Fruit fly (Drosophila melanogaster) whole organism, embryonic: ENCODE results near the gene Hr38.

Source experiments
- Aef1 ChIP-seq: fragments of 200-800 bp; sonication (Bioruptor generic); IDR thresholded peaks from 3 replicates; pipeline ENCODE4 v1.3.6; 2022; ENCODE audit warnings: missing biosample characterization, missing genetic modification characterization
- BtbVII ChIP-seq: fragments of 200-800 bp; sonication (Bioruptor generic); optimal IDR thresholded peaks from 3 replicates; lab custom pipeline; 2017; ENCODE audit warnings: missing biosample characterization, mild to moderate bottlenecking, missing genetic modification characterization
- CG10366 ChIP-seq: fragments of 200-800 bp; sonication (Bioruptor generic); IDR thresholded peaks from 2 replicates; pipeline ENCODE4 v1.3.6; 2022; ENCODE audit warnings: missing biosample characterization, missing genetic modification characterization
- CG11085 ChIP-seq: fragments of 200-800 bp; sonication (Bioruptor generic); IDR thresholded peaks from 2 replicates; pipeline ENCODE4 v1.3.6; 2022; ENCODE audit warnings: missing biosample characterization, missing genetic modification characterization
- CG11247 ChIP-seq: fragments of 200-800 bp; sonication (Bioruptor generic); IDR thresholded peaks from 2 replicates; pipeline ENCODE4 v1.3.6; 2022; ENCODE audit warnings: missing biosample characterization, missing genetic modification characterization
- CG12391 ChIP-seq: fragments of 200-800 bp; sonication (Bioruptor generic); optimal IDR thresholded peaks from 3 replicates; lab custom pipeline; 2018; ENCODE audit warnings: missing biosample characterization, mild to moderate bottlenecking, missing genetic modification characterization, moderate library complexity
- CG12769 ChIP-seq: fragments of 200-800 bp; sonication (Bioruptor generic); optimal IDR thresholded peaks from 2 replicates; lab custom pipeline; 2019; ENCODE audit warnings: missing biosample characterization, mild to moderate bottlenecking, missing genetic modification characterization, moderate library complexity
- CG13287 ChIP-seq: fragments of 200-800 bp; sonication (Bioruptor generic); IDR thresholded peaks from 2 replicates; pipeline ENCODE4 v1.3.6; 2022; ENCODE audit warnings: missing biosample characterization, missing genetic modification characterization; ENCODE audit not compliant: partially characterized antibody
- CG15601 ChIP-seq: fragments of 200-800 bp; sonication (Bioruptor generic); optimal IDR thresholded peaks from 3 replicates; lab custom pipeline; 2019; ENCODE audit warnings: missing biosample characterization, mild to moderate bottlenecking, missing genetic modification characterization, moderate library complexity
- CG1792 ChIP-seq: fragments of 200-800 bp; sonication (Bioruptor generic); optimal IDR thresholded peaks from 2 replicates; lab custom pipeline; 2016; ENCODE audit warnings: missing biosample characterization, missing genetic modification characterization
- CG2116 ChIP-seq: fragments of 200-800 bp; sonication (Bioruptor generic); optimal IDR thresholded peaks from 3 replicates; lab custom pipeline; 2018; ENCODE audit warnings: missing biosample characterization, mild to moderate bottlenecking, missing genetic modification characterization
- CG3065 ChIP-seq: fragments of 200-800 bp; sonication (Bioruptor generic); optimal IDR thresholded peaks from 2 replicates; lab custom pipeline; 2016; ENCODE audit warnings: missing biosample characterization, missing genetic modification characterization
- CG42726 ChIP-seq: fragments of 200-800 bp; sonication (Bioruptor generic); IDR thresholded peaks from 2 replicates; pipeline ENCODE4 v1.3.6; 2022; ENCODE audit warnings: missing biosample characterization, missing genetic modification characterization; ENCODE audit not compliant: partially characterized antibody
- CG4707 ChIP-seq: fragments of 200-800 bp; sonication (Bioruptor generic); optimal IDR thresholded peaks from 2 replicates; lab custom pipeline; 2018; ENCODE audit warnings: missing biosample characterization, mild to moderate bottlenecking, missing genetic modification characterization, moderate library complexity
- CG6689 ChIP-seq: fragments of 200-800 bp; sonication (Bioruptor generic); IDR thresholded peaks from 2 replicates; pipeline ENCODE4 v1.3.6; 2022; ENCODE audit warnings: missing biosample characterization, missing genetic modification characterization
- CG6765 ChIP-seq: fragments of 200-800 bp; sonication (Bioruptor generic); optimal IDR thresholded peaks from 3 replicates; lab custom pipeline; 2017; ENCODE audit warnings: missing biosample characterization, mild to moderate bottlenecking, missing genetic modification characterization
- CG6791 ChIP-seq: fragments of 200-800 bp; sonication (Bioruptor generic); IDR thresholded peaks from 3 replicates; pipeline ENCODE4 v1.3.6; 2022; ENCODE audit warnings: missing biosample characterization, missing genetic modification characterization; ENCODE audit not compliant: partially characterized antibody
- CG8281 ChIP-seq: fragments of 200-800 bp; sonication (Bioruptor generic); optimal IDR thresholded peaks from 2 replicates; lab custom pipeline; 2018; ENCODE audit warnings: missing biosample characterization, mild to moderate bottlenecking, missing genetic modification characterization, moderate library complexity
- CG9817 ChIP-seq: fragments of 200-800 bp; sonication (Bioruptor generic); optimal IDR thresholded peaks from 2 replicates; lab custom pipeline; 2018; ENCODE audit warnings: missing biosample characterization, mild to moderate bottlenecking, missing genetic modification characterization, moderate library complexity
- Dad ChIP-seq: fragments of 200-800 bp; sonication (Bioruptor generic); optimal IDR thresholded peaks from 3 replicates; lab custom pipeline; 2016; ENCODE audit warnings: missing biosample characterization, missing genetic modification characterization
- Dll ChIP-seq: fragments of 200-800 bp; sonication (Bioruptor generic); IDR thresholded peaks from 4 replicates; pipeline ENCODE4 v1.3.6; 2022; ENCODE audit warnings: missing biosample characterization, missing genetic modification characterization; ENCODE audit not compliant: partially characterized antibody
- Dref ChIP-seq: fragments of 200-800 bp; sonication (Bioruptor generic); IDR thresholded peaks from 2 replicates; pipeline ENCODE4 v1.3.6; 2022; ENCODE audit warnings: missing biosample characterization, missing genetic modification characterization
- Ets97D ChIP-seq: fragments of 200-800 bp; sonication (Bioruptor generic); optimal IDR thresholded peaks from 3 replicates; lab custom pipeline; 2016; ENCODE audit warnings: missing biosample characterization, missing genetic modification characterization
- Fer1 ChIP-seq: fragments of 200-800 bp; sonication (Bioruptor generic); optimal IDR thresholded peaks from 2 replicates; lab custom pipeline; 2017; ENCODE audit warnings: missing biosample characterization, mild to moderate bottlenecking, missing genetic modification characterization
- Meics ChIP-seq: fragments of 200-800 bp; sonication (Bioruptor generic); optimal IDR thresholded peaks from 2 replicates; lab custom pipeline; 2017; ENCODE audit warnings: missing biosample characterization, mild to moderate bottlenecking, missing genetic modification characterization
- NC2β ChIP-seq: fragments of 200-800 bp; sonication (Bioruptor generic); optimal IDR thresholded peaks from 2 replicates; lab custom pipeline; 2016; ENCODE audit warnings: missing biosample characterization, missing genetic modification characterization
- NK7.1 ChIP-seq: fragments of 200-800 bp; sonication (Bioruptor generic); optimal IDR thresholded peaks from 3 replicates; lab custom pipeline; 2016; ENCODE audit warnings: missing biosample characterization, missing genetic modification characterization
- TFAM ChIP-seq: fragments of 200-800 bp; sonication (Bioruptor generic); optimal IDR thresholded peaks from 2 replicates; lab custom pipeline; 2017; ENCODE audit warnings: missing biosample characterization, missing genetic modification characterization, inconsistent platforms
- Vsx1 ChIP-seq: fragments of 200-800 bp; sonication (Bioruptor generic); optimal IDR thresholded peaks from 2 replicates; lab custom pipeline; 2017; ENCODE audit warnings: missing biosample characterization, mild to moderate bottlenecking, missing genetic modification characterization, missing genetic modification reagents
- YL-1 ChIP-seq: fragments of 200-800 bp; sonication (Bioruptor generic); optimal IDR thresholded peaks from 3 replicates; lab custom pipeline; 2017; ENCODE audit warnings: missing biosample characterization, mild to moderate bottlenecking, missing genetic modification characterization
- abd-A ChIP-seq: fragments of 200-800 bp; sonication (Bioruptor generic); optimal IDR thresholded peaks from 3 replicates; lab custom pipeline; 2019; ENCODE audit warnings: missing biosample characterization, mild to moderate bottlenecking, missing genetic modification characterization, moderate library complexity
- amos ChIP-seq: fragments of 200-800 bp; sonication (Bioruptor generic); IDR thresholded peaks from 2 replicates; pipeline ENCODE4 v1.3.6; 2022; ENCODE audit warnings: missing biosample characterization, missing genetic modification characterization; ENCODE audit not compliant: partially characterized antibody
- ap ChIP-seq: fragments of 200-800 bp; sonication (Bioruptor generic); IDR thresholded peaks from 2 replicates; pipeline ENCODE4 v1.3.6; 2022; ENCODE audit warnings: missing biosample characterization, missing genetic modification characterization
- crp ChIP-seq, 2 experiments: fragments of 200-800 bp; sonication (Bioruptor generic); optimal IDR thresholded peaks; 2 replicates in 1 of 2; 3 replicates in 1 of 2; lab custom pipeline; 2017; ENCODE audit warnings: missing biosample characterization in 2 of 2, missing genetic modification characterization in 2 of 2, mild to moderate bottlenecking in 1 of 2, moderate library complexity in 1 of 2
- fd3F ChIP-seq: fragments of 200-800 bp; sonication (Bioruptor generic); optimal IDR thresholded peaks from 2 replicates; lab custom pipeline; 2018; ENCODE audit warnings: missing biosample characterization, mild to moderate bottlenecking, missing genetic modification characterization, moderate library complexity
- fd96Cb ChIP-seq: fragments of 200-800 bp; sonication (Bioruptor generic); optimal IDR thresholded peaks from 2 replicates; lab custom pipeline; 2018; ENCODE audit warnings: missing biosample characterization, mild to moderate bottlenecking, missing genetic modification characterization, moderate library complexity
- gce ChIP-seq: fragments of 200-800 bp; sonication (Bioruptor generic); IDR thresholded peaks from 3 replicates; pipeline ENCODE4 v1.3.6; 2022; ENCODE audit warnings: missing biosample characterization, missing genetic modification characterization
- ham ChIP-seq: fragments of 200-800 bp; sonication (Bioruptor generic); IDR thresholded peaks from 2 replicates; pipeline ENCODE4 v1.3.6; 2022; ENCODE audit warnings: missing biosample characterization, missing genetic modification characterization
- hbn ChIP-seq: fragments of 200-800 bp; sonication (Bioruptor generic); IDR thresholded peaks from 2 replicates; pipeline ENCODE4 v1.3.6; 2022; ENCODE audit warnings: missing biosample characterization, missing genetic modification characterization; ENCODE audit not compliant: partially characterized antibody
- hth ChIP-seq: fragments of >200 bp; optimal IDR thresholded peaks from 2 replicates; lab custom pipeline; 2017; ENCODE audit warnings: inconsistent platforms
- insv ChIP-seq, 2 experiments: fragments of 200-800 bp; sonication (Bioruptor generic); optimal IDR thresholded peaks; 3 replicates each; lab custom pipeline; 2016 to 2018; ENCODE audit warnings: missing biosample characterization in 2 of 2, missing genetic modification characterization in 2 of 2
- lbe ChIP-seq: fragments of 200-800 bp; sonication (Bioruptor generic); optimal IDR thresholded peaks from 2 replicates; lab custom pipeline; 2016; ENCODE audit warnings: missing biosample characterization, mild to moderate bottlenecking, missing genetic modification characterization
- mirr ChIP-seq: fragments of 200-800 bp; sonication (Bioruptor generic); optimal IDR thresholded peaks from 3 replicates; lab custom pipeline; 2018; ENCODE audit warnings: missing biosample characterization, mild to moderate bottlenecking, missing genetic modification characterization
- nerfin-1 ChIP-seq: fragments of 200-800 bp; sonication (Bioruptor generic); optimal IDR thresholded peaks from 3 replicates; lab custom pipeline; 2019; ENCODE audit warnings: missing biosample characterization, mild to moderate bottlenecking, missing genetic modification characterization, moderate library complexity
- onecut ChIP-seq: fragments of 200-800 bp; sonication (Bioruptor generic); IDR thresholded peaks from 2 replicates; pipeline ENCODE4 v1.3.6; 2022; ENCODE audit warnings: missing biosample characterization, missing genetic modification characterization
- ssp ChIP-seq: fragments of 200-800 bp; sonication (Bioruptor generic); IDR thresholded peaks from 2 replicates; pipeline ENCODE4 v1.3.6; 2022; ENCODE audit warnings: missing biosample characterization, missing genetic modification characterization
- stc ChIP-seq: fragments of 200-800 bp; sonication (Bioruptor generic); IDR thresholded peaks from 2 replicates; pipeline ENCODE4 v1.3.6; 2022; ENCODE audit warnings: missing biosample characterization, missing genetic modification characterization
- vfl ChIP-seq: fragments of 200-800 bp; sonication (Bioruptor generic); optimal IDR thresholded peaks from 2 replicates; lab custom pipeline; 2016; ENCODE audit warnings: missing biosample characterization, missing genetic modification characterization
- zfh2 ChIP-seq: fragments of 200-800 bp; sonication (Bioruptor generic); optimal IDR thresholded peaks from 2 replicates; lab custom pipeline; 2016; ENCODE audit warnings: missing biosample characterization, missing genetic modification characterization

The Hr38 gene

dm6 chr2L:20758847-20759465, 44.6 kb upstream of the Hr38 start (continued):
- TF ChIP-seq Aef1 (peak; percentile 79), lbe (GFP tag; lab: Kevin White, UChicago) (peak; percentile 72), CG4707 (GFP tag; lab: Kevin White, UChicago) (no peak), mirr (GFP tag; lab: Kevin White, UChicago) (no peak), insv (GFP tag; optimal IDR thresholded peaks at IDR 0.05; lab: Kevin White, UChicago) (no peak), hth (lab: Kevin White, UChicago) (no peak), Meics (GFP tag; lab: Kevin White, UChicago) (peak; percentile 88), CG3065 (GFP tag; lab: Kevin White, UChicago) (no peak), CG15601 (tag; lab: Kevin White, UChicago) (no peak), crp (GFP tag; optimal IDR thresholded peaks at IDR 0.05; lab: Kevin White, UChicago) (no peak), amos (GFP tag; lab: Robert Waterston, UW) (no peak), fd3F (peak; percentile 46), CG6765 (GFP tag; lab: Kevin White, UChicago) (peak; percentile 75), BtbVII (GFP tag; lab: Kevin White, UChicago) (peak; percentile 67), Fer1 (GFP tag; lab: Kevin White, UChicago) (peak; percentile 79), gce (no peak), Vsx1 (GFP tag; lab: Kevin White, UChicago) (peak; percentile 48), CG6791 (GFP tag; lab: Robert Waterston, UW) (no peak), vfl (GFP tag; lab: Kevin White, UChicago) (peak; percentile 35), Dad (GFP tag; lab: Kevin White, UChicago) (peak; percentile 65), Dref (GFP tag; lab: Robert Waterston, UW) (no peak), CG8281 (tag; lab: Kevin White, UChicago) (peak; percentile 28), CG1792 (GFP tag; lab: Kevin White, UChicago) (peak; percentile 19), ssp (GFP tag; lab: Robert Waterston, UW) (peak; percentile 49), onecut (GFP tag; lab: Robert Waterston, UW) (peak; percentile 52), CG6689 (GFP tag; lab: Robert Waterston, UW) (peak; percentile 68), ap (GFP tag; lab: Robert Waterston, UW) (peak; percentile 9; the same call in 1 of the 2 replicates), TFAM (GFP tag; lab: Kevin White, UChicago) (no peak), hbn (no peak), CG10366 (GFP tag; lab: Robert Waterston, UW) (peak; percentile 59; the same call in 1 of the 2 replicates), nerfin-1 (tag; lab: Kevin White, UChicago) (no peak), CG12391 (tag; lab: Kevin White, UChicago) (peak; percentile 57), zfh2 (peak; percentile 57), YL-1 (GFP tag; lab: Kevin White, UChicago) (no peak), CG42726 (GFP tag; lab: Robert Waterston, UW) (no peak), CG11085 (GFP tag; lab: Robert Waterston, UW) (peak; percentile 62; the same call in 1 of the 2 replicates), CG9817 (tag; lab: Kevin White, UChicago) (peak; percentile 50), ham (peak; percentile 26; the same call in 1 of the 2 replicates), NC2β (GFP tag; lab: Kevin White, UChicago) (no peak), CG2116 (GFP tag; lab: Kevin White, UChicago) (no peak), CG13287 (no peak), Ets97D (GFP tag; lab: Kevin White, UChicago) (peak; percentile 36), Dll (GFP tag; lab: Robert Waterston, UW) (no peak), stc (GFP tag; lab: Robert Waterston, UW) (no peak; the same call in 1 of the 2 replicates), NK7.1 (GFP tag; lab: Kevin White, UChicago) (peak; percentile 49), fd96Cb (tag; lab: Kevin White, UChicago) (peak; percentile 63), abd-A (tag; lab: Kevin White, UChicago) (no peak), CG11247 (GFP tag; lab: Robert Waterston, UW) (peak; percentile 71), CG12769 (tag; lab: Kevin White, UChicago) (peak; percentile 69)
